Worm (Caenorhabditis elegans): ENCODE results near the gene ttr-23.

ce11 chrV:10568496-10568895 lies 21.2 kb downstream of the ttr-23 start:
- TF ChIP-seq nhr-12 (tag; optimal IDR thresholded peaks at IDR 0.05) = no peak
- no peak for TF ChIP-seq ceh-88 (GFP tag; IDR thresholded peaks at IDR 0.05)
- TF ChIP-seq skn-1 (tag; optimal IDR thresholded peaks at IDR 0.05) = no peak
- no peak for TF ChIP-seq sptf-1 (tag; optimal IDR thresholded peaks at IDR 0.05)
